Worm (Caenorhabditis elegans) whole organism, mixed stage, embryonic: Measurements from ENCODE around the gene T16A1.2.

Experiments used
- bed-3 ChIP-seq: fragments of 200-800 bp; sonication (Bioruptor generic); optimal IDR thresholded peaks from 3 replicates; lab custom pipeline; 2018; ENCODE audit warnings: mild to moderate bottlenecking, missing genetic modification characterization, moderate library complexity, missing compliant biosample characterization
- blmp-1 ChIP-seq: fragments of 150-350 bp; optimal IDR thresholded peaks from 2 replicates; lab custom pipeline; 2014; ENCODE audit warnings: missing biosample characterization, missing genetic modification characterization
- ceh-39 ChIP-seq: fragments of 150-350 bp; optimal IDR thresholded peaks from 2 replicates; lab custom pipeline; 2014; ENCODE audit warnings: missing biosample characterization, missing genetic modification characterization
- ceh-43 ChIP-seq: fragments of 200-800 bp; sonication (Bioruptor generic); optimal IDR thresholded peaks from 2 replicates; lab custom pipeline; 2018; ENCODE audit warnings: mild to moderate bottlenecking, missing genetic modification characterization, moderate library complexity, missing compliant biosample characterization
- ceh-83 ChIP-seq: fragments of 200-800 bp; sonication (Bioruptor generic); optimal IDR thresholded peaks from 2 replicates; lab custom pipeline; 2018; ENCODE audit warnings: mild to moderate bottlenecking, missing genetic modification characterization, missing compliant biosample characterization
- ces-1 ChIP-seq: fragments of 150-350 bp; optimal IDR thresholded peaks from 2 replicates; lab custom pipeline; 2014; ENCODE audit warnings: missing biosample characterization, missing genetic modification reagents, missing genetic modification characterization
- cnd-1 ChIP-seq: fragments of 200-800 bp; sonication (Bioruptor generic); optimal IDR thresholded peaks from 2 replicates; lab custom pipeline; 2018; ENCODE audit warnings: mild to moderate bottlenecking, missing genetic modification characterization, missing compliant biosample characterization
- elt-1 ChIP-seq: sonication (generic microtip); optimal IDR thresholded peaks from 2 replicates; lab custom pipeline; 2017; ENCODE audit warnings: missing genetic modification characterization, mild to moderate bottlenecking, missing compliant biosample characterization, antibody characterized with exemption, moderate library complexity, borderline replicate concordance; ENCODE audit not compliant: insufficient read depth
- elt-3 ChIP-seq: fragments of 150-350 bp; optimal IDR thresholded peaks from 2 replicates; lab custom pipeline; 2014; ENCODE audit warnings: missing biosample characterization, missing genetic modification characterization
- flh-1 ChIP-seq: fragments of 200-800 bp; sonication (Bioruptor generic); optimal IDR thresholded peaks from 2 replicates; lab custom pipeline; 2018; ENCODE audit warnings: mild to moderate bottlenecking, missing genetic modification characterization, moderate library complexity, missing compliant biosample characterization
- ham-2 ChIP-seq: fragments of 200-800 bp; sonication (Bioruptor generic); optimal IDR thresholded peaks from 2 replicates; lab custom pipeline; 2018; ENCODE audit warnings: mild to moderate bottlenecking, missing genetic modification characterization, missing compliant biosample characterization
- hlh-1 ChIP-seq: fragments of 150-350 bp; optimal IDR thresholded peaks from 2 replicates; lab custom pipeline; 2014; ENCODE audit warnings: missing biosample characterization, missing genetic modification reagents, missing genetic modification characterization
- lin-13 ChIP-seq: fragments of 150-350 bp; optimal IDR thresholded peaks from 2 replicates; lab custom pipeline; 2014; ENCODE audit warnings: missing biosample characterization, missing genetic modification characterization
- lin-32 ChIP-seq: fragments of 200-800 bp; sonication (Bioruptor generic); optimal IDR thresholded peaks from 2 replicates; lab custom pipeline; 2018; ENCODE audit warnings: mild to moderate bottlenecking, missing genetic modification characterization, missing compliant biosample characterization
- lsy-2 ChIP-seq: fragments of 150-350 bp; optimal IDR thresholded peaks from 2 replicates; lab custom pipeline; 2014; ENCODE audit warnings: missing biosample characterization, missing genetic modification characterization
- mab-5 ChIP-seq: fragments of 150-350 bp; optimal IDR thresholded peaks from 2 replicates; lab custom pipeline; 2014; ENCODE audit warnings: missing biosample characterization, missing genetic modification characterization
- mep-1 ChIP-seq: fragments of 150-350 bp; optimal IDR thresholded peaks from 2 replicates; lab custom pipeline; 2017; ENCODE audit warnings: missing biosample characterization, missing genetic modification reagents, missing genetic modification characterization, inconsistent platforms
- mls-2 ChIP-seq: sonication (generic microtip); optimal IDR thresholded peaks from 2 replicates; lab custom pipeline; 2016; ENCODE audit warnings: mild to moderate bottlenecking, missing genetic modification characterization, moderate library complexity, missing compliant biosample characterization
- nhr-12 ChIP-seq: fragments of 150-350 bp; optimal IDR thresholded peaks from 2 replicates; lab custom pipeline; 2014; ENCODE audit warnings: missing biosample characterization, missing genetic modification characterization
- nhr-2 ChIP-seq: fragments of 150-350 bp; optimal IDR thresholded peaks from 2 replicates; lab custom pipeline; 2014; ENCODE audit warnings: missing biosample characterization, missing genetic modification characterization
- nhr-237 ChIP-seq: fragments of 150-350 bp; optimal IDR thresholded peaks from 2 replicates; lab custom pipeline; 2014; ENCODE audit warnings: missing biosample characterization, missing genetic modification characterization
- nhr-28 ChIP-seq: fragments of 150-350 bp; optimal IDR thresholded peaks from 2 replicates; lab custom pipeline; 2014; ENCODE audit warnings: missing biosample characterization, missing genetic modification characterization
- nhr-76 ChIP-seq: sonication (generic microtip); optimal IDR thresholded peaks from 2 replicates; lab custom pipeline; 2017; ENCODE audit warnings: missing biosample characterization, missing genetic modification characterization
- pha-4 ChIP-seq: fragments of 150-350 bp; optimal IDR thresholded peaks from 2 replicates; lab custom pipeline; 2018; ENCODE audit warnings: missing biosample characterization, missing genetic modification reagents, missing genetic modification characterization
- sem-2 ChIP-seq: fragments of 200-800 bp; sonication (Bioruptor generic); optimal IDR thresholded peaks from 2 replicates; lab custom pipeline; 2018; ENCODE audit warnings: mild to moderate bottlenecking, missing genetic modification characterization, missing compliant biosample characterization
- tbx-8 ChIP-seq: fragments of 200-800 bp; sonication (Bioruptor generic); optimal IDR thresholded peaks from 2 replicates; lab custom pipeline; 2018; ENCODE audit warnings: mild to moderate bottlenecking, missing genetic modification characterization, moderate library complexity, missing compliant biosample characterization
- unc-62 ChIP-seq: fragments of 150-350 bp; optimal IDR thresholded peaks from 2 replicates; lab custom pipeline; 2014; ENCODE audit warnings: missing biosample characterization, missing genetic modification reagents, missing genetic modification characterization
- ztf-11 ChIP-seq: fragments of 150-350 bp; optimal IDR thresholded peaks from 2 replicates; lab custom pipeline; 2014; ENCODE audit warnings: missing biosample characterization, missing genetic modification characterization

T16A1.2 gene

ce11 chrII:2122762-2123161, 27.4 kb downstream of the T16A1.2 start:
- TF ChIP-seq sem-2 = no peak
- TF ChIP-seq flh-1 = no peak
- TF ChIP-seq unc-62 (GFP tag; lab: Kevin White, UChicago) = no peak

ce11 chrII:2130770-2131169, 35.4 kb downstream of the T16A1.2 start, which contains the start of gene sdz-28:
Gene sdz-28 (plus strand): TSS chrII:2131070.
- TF ChIP-seq ceh-39 (tag; lab: Kevin White, UChicago) = peak; percentile 38
- no peak for TF ChIP-seq ceh-43

- no peak for TF ChIP-seq ces-1 (GFP tag; lab: Kevin White, UChicago)
- no peak for TF ChIP-seq elt-3 (tag; lab: Kevin White, UChicago)
- TF ChIP-seq ztf-11 = no peak
- TF ChIP-seq, all 35 proteins: peak for 0
These were observed 40.2 kb downstream of the T16A1.2 start, which contains the start of gene hpo-7 for ce11 chrII:2135604-2136003. Gene hpo-7 (minus strand): TSS chrII:2135704.

- peak; percentile 74 for TF ChIP-seq cnd-1 (tag; lab: Kevin White, UChicago)
- TF ChIP-seq nhr-2 (tag; lab: Kevin White, UChicago) = peak; percentile 35
- no peak for TF ChIP-seq nhr-237
- no peak for TF ChIP-seq ces-1 (GFP tag; lab: Kevin White, UChicago)
- TF ChIP-seq ham-2 = no peak
- TF ChIP-seq bed-3 = no peak
- no peak for TF ChIP-seq hlh-1 (tag; lab: Kevin White, UChicago)
- TF ChIP-seq mls-2 (tag; lab: Kevin White, UChicago) = no peak
- peak; percentile 55 for TF ChIP-seq lin-32
- no peak for TF ChIP-seq mab-5 (tag; lab: Kevin White, UChicago)
- no peak for TF ChIP-seq ztf-11
These were observed 41.8 kb downstream of the T16A1.2 start, which contains the start of gene C40A11.4 for ce11 chrII:2137235-2137634. Gene C40A11.4 (plus strand): TSS chrII:2137422.

- no peak for TF ChIP-seq ceh-83
- no peak for TF ChIP-seq elt-1
- TF ChIP-seq cnd-1 (tag; lab: Kevin White, UChicago) = peak; percentile 91
- TF ChIP-seq mep-1 (tag; lab: Kevin White, UChicago) = no peak
- no peak for TF ChIP-seq mab-5 (tag; lab: Kevin White, UChicago)
- no peak for TF ChIP-seq pha-4
- TF ChIP-seq lin-32 = peak; percentile 2
- TF ChIP-seq, all 35 proteins: peak for 2
These were observed 43.5 kb downstream of the T16A1.2 start for ce11 chrII:2138901-2139300.

- TF ChIP-seq bed-3 = no peak
- TF ChIP-seq lin-13 (tag; lab: Kevin White, UChicago) = no peak
- TF ChIP-seq nhr-76 (tag; lab: Kevin White, UChicago) = no peak
- no peak for TF ChIP-seq tbx-8 (GFP tag; lab: Kevin White, UChicago)
- no peak for TF ChIP-seq mep-1 (tag; lab: Kevin White, UChicago)
- no peak for TF ChIP-seq sem-2
- TF ChIP-seq ham-2 = no peak
- TF ChIP-seq, all 35 proteins: peak for 0
These were observed 45.4 kb downstream of the T16A1.2 start, which contains the start of gene C40A11.3 for ce11 chrII:2140817-2141216. Gene C40A11.3 (plus strand): TSS chrII:2141117.

- TF ChIP-seq lin-32 (no peak), bed-3 (no peak), nhr-12 (no peak), mls-2 (tag; lab: Kevin White, UChicago) (no peak), blmp-1 (tag; lab: Kevin White, UChicago) (no peak), ceh-39 (tag; lab: Kevin White, UChicago) (peak; percentile 22), nhr-28 (tag; lab: Kevin White, UChicago) (no peak), cnd-1 (tag; lab: Kevin White, UChicago) (peak; percentile 51), lsy-2 (no peak)
These were observed 50.2 kb downstream of the T16A1.2 start, which contains the start of gene C40A11.6 for ce11 chrII:2145566-2145965. Gene C40A11.6 (minus strand): TSS chrII:2145666.
